Fruit fly (Drosophila melanogaster) Kc167 (cell line): ENCODE data around the gene SIDL.

ENCODE experiments used
- Myc ChIP-seq: fragments of >200 bp; optimal IDR thresholded peaks from 2 replicates; lab custom pipeline; 2017; ENCODE audit warnings: missing external identifiers
- Sin3A ChIP-seq: fragments of >200 bp; optimal IDR thresholded peaks from 2 replicates; lab custom pipeline; 2018; ENCODE audit warnings: missing external identifiers
- h ChIP-seq: fragments of >200 bp; optimal IDR thresholded peaks from 3 replicates; lab custom pipeline; 2018; ENCODE audit warnings: missing external identifiers
- insv ChIP-seq: fragments of >200 bp; optimal IDR thresholded peaks from 3 replicates; lab custom pipeline; 2018; ENCODE audit warnings: missing external identifiers
- psq ChIP-seq: fragments of >200 bp; optimal IDR thresholded peaks from 2 replicates; lab custom pipeline; 2017; ENCODE audit warnings: missing external identifiers
- ttk ChIP-seq: sonication (Bioruptor generic); optimal IDR thresholded peaks from 2 replicates; lab custom pipeline; 2017; ENCODE audit warnings: missing external identifiers

SIDL gene

dm6 chr3R:15205223-15205622 is 13.5 kb downstream of the SIDL start:
- TF ChIP-seq ttk: no peak
- no peak for TF ChIP-seq Sin3A (lab: Kevin White, UChicago)
- TF ChIP-seq Myc (lab: Kevin White, UChicago): no peak
- no peak for TF ChIP-seq h (lab: Kevin White, UChicago)
- no peak for TF ChIP-seq insv (lab: Kevin White, UChicago)
- TF ChIP-seq psq (lab: Kevin White, UChicago): no peak

DNA sequence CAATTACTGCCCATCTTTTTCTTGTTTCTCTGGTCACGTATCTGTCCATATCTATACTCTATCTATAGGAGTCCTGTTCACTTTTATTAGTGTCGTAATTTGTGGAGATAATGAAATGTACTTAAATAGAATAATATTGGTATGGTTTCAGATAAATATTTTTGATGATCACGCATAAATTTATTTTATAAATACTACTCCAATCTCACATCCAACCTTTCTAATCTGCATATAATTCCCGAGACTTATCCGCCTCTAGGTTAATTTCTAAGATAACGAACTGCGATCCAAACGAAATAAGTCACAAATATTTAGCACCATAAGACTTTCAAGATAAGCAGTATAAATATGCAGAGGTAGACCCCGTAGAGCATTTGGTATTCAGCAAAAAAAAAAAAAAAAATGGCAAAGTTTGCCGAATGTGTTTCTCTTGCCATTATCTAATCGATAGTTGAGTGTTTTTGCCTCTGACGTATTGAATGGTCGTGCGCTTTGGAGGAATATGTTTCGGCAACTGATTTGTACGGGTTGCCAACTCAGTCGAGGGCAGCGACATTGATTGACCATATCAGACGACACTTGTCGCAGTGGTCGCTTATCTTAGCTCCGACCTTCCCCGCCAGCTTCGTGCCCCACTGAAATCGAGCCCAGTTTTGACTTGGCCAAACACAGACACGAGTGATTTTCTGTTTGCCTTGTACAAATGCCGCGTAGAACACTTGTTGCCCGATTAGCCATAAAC is 20.5 kb downstream of the SIDL start:
- TF ChIP-seq ttk (no peak), Myc (lab: Kevin White, UChicago) (no peak), insv (lab: Kevin White, UChicago) (no peak), h (lab: Kevin White, UChicago) (no peak), Sin3A (lab: Kevin White, UChicago) (no peak), psq (lab: Kevin White, UChicago) (no peak)

dm6 chr3R:15197373-15197772 is 21.3 kb downstream of the SIDL start:
- TF ChIP-seq ttk: no peak

DNA sequence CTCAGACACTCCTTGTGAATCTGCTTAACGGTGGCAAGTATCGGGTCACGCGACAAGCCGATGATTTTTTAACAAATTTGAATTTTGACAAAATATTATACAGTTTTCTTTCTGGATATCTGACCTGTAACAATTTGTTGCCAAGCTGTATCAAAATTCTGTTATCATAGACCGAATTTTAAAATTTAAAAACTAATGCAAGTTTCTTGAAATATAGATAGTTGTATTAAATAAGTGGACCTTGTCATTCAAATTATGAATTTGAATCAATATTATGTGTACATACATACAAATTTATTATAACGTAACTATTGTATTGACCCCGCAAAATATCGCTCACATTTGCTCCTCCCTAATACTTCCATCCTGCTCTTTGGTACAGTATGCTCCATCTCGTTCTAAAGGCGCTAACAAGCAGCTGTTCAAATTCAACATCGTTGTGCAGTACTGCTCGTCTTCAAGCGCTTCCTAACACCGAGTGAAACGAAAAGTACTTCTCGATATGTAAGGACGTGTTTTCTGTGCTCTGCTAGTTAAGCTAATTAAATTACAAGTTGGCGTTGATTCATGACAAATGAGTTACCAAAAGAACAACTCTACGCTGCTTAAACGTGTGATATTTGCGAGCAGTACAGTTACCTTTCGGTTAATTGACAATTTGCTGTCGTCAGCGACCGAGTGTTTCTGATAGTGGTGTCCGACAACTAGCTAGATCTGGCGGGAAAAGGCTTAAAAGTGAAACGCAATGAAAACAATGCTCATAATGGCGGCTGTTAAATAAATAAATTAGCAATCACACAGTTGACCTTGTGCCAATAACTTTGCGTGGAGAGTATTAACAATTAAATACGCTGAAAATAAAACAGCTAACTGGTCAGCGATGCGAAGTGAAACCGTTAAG is 22.3 kb downstream of the SIDL start, which contains the start of the genes Kpc1 and CG42542:
TSS of gene Kpc1 (minus strand) at position 77 of the 901 bp plus-strand sequence.
TSS of gene CG42542 (plus strand) at position 465 of the 901 bp plus-strand sequence.
- TF ChIP-seq ttk (no peak), Sin3A (lab: Kevin White, UChicago) (no peak), psq (lab: Kevin White, UChicago) (no peak), h (lab: Kevin White, UChicago) (no peak), insv (lab: Kevin White, UChicago) (no peak), Myc (lab: Kevin White, UChicago) (no peak)

DNA sequence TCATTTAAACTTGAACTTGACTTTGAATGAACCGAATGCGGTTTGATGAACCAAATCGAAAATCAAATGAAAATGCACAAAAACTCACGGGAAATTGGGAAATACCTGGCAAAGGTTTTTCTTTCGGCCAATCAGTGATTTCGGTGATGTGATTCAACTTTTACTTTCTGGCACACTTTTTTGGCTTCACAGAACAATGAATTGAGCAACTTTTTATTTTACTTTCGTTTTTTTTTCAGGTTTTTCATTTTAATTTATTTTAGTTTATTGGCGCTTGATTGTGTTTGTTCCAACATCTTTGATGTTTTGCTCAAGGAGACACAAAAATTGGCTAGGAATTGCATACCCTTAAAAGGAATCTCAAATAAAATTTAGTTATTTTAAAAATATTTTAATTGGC is 37.2 kb downstream of the SIDL start, which contains the start of gene Mf:
TSS of gene Mf (minus strand) at position 44 of the 400 bp plus-strand sequence.
- TF ChIP-seq Myc (lab: Kevin White, UChicago) (no peak), h (lab: Kevin White, UChicago) (no peak), psq (lab: Kevin White, UChicago) (no peak), insv (lab: Kevin White, UChicago) (no peak), Sin3A (lab: Kevin White, UChicago) (no peak), ttk (no peak)

- TF ChIP-seq insv (lab: Kevin White, UChicago) (no peak), h (lab: Kevin White, UChicago) (no peak)
These were observed 41.4 kb downstream of the SIDL start for dm6 chr3R:15177230-15177629.
